Worm (Caenorhabditis elegans) whole organism, late embryonic: ENCODE data around the gene ugt-32.

ENCODE experiments used
- C38D4.7 ChIP-seq: fragments of 200-800 bp; sonication (Bioruptor generic); optimal IDR thresholded peaks from 2 replicates; lab custom pipeline; 2018; ENCODE audit warnings: mild to moderate bottlenecking, missing genetic modification characterization, moderate library complexity, missing compliant biosample characterization
- F13H6.1 ChIP-seq: sonication (generic microtip); optimal IDR thresholded peaks from 2 replicates; lab custom pipeline; 2016; ENCODE audit warnings: missing genetic modification characterization, missing compliant biosample characterization
- K02D7.2 ChIP-seq: sonication (generic microtip); optimal IDR thresholded peaks from 2 replicates; lab custom pipeline; 2017; ENCODE audit warnings: mild to moderate bottlenecking, missing genetic modification characterization, missing compliant biosample characterization
- K09A11.1 ChIP-seq: sonication (generic microtip); optimal IDR thresholded peaks from 2 replicates; lab custom pipeline; 2017; ENCODE audit warnings: antibody characterized with exemption, mild to moderate bottlenecking, missing genetic modification characterization, missing compliant biosample characterization; ENCODE audit not compliant: insufficient read depth
- T23F11.4 ChIP-seq: fragments of 200-800 bp; sonication (Bioruptor generic); optimal IDR thresholded peaks from 2 replicates; lab custom pipeline; 2018; ENCODE audit warnings: mild to moderate bottlenecking, missing genetic modification characterization, missing compliant biosample characterization
- ahr-1 ChIP-seq: sonication (generic microtip); optimal IDR thresholded peaks from 2 replicates; lab custom pipeline; 2016; ENCODE audit warnings: missing genetic modification characterization, missing compliant biosample characterization
- ama-1 ChIP-seq: fragments of 150-350 bp; optimal IDR thresholded peaks from 2 replicates; lab custom pipeline; 2014
- ceh-14 ChIP-seq: sonication (generic microtip); optimal IDR thresholded peaks from 2 replicates; lab custom pipeline; 2016; ENCODE audit warnings: missing genotype, missing genetic modification characterization, missing compliant biosample characterization
- ceh-18 ChIP-seq: sonication (generic microtip); optimal IDR thresholded peaks from 2 replicates; lab custom pipeline; 2016; ENCODE audit warnings: missing genetic modification characterization, missing compliant biosample characterization
- ceh-31 ChIP-seq: sonication (generic microtip); optimal IDR thresholded peaks from 2 replicates; lab custom pipeline; 2016; ENCODE audit warnings: missing genetic modification characterization, missing compliant biosample characterization
- ceh-45 ChIP-seq: fragments of 200-800 bp; sonication (Bioruptor generic); IDR thresholded peaks from 2 replicates; pipeline ENCODE4 v1.3.6; 2022; ENCODE audit warnings: missing genetic modification reagents, missing genetic modification characterization, missing compliant biosample characterization
- ceh-48 ChIP-seq: sonication (generic microtip); optimal IDR thresholded peaks from 2 replicates; lab custom pipeline; 2016; ENCODE audit warnings: missing genetic modification characterization, inconsistent platforms, missing compliant biosample characterization
- ceh-6 ChIP-seq: fragments of 200-800 bp; sonication (Bioruptor generic); optimal IDR thresholded peaks from 2 replicates; lab custom pipeline; 2018; ENCODE audit warnings: mild to moderate bottlenecking, missing genetic modification characterization, missing compliant biosample characterization
- dmd-4 ChIP-seq: sonication (generic microtip); optimal IDR thresholded peaks from 2 replicates; lab custom pipeline; 2016; ENCODE audit warnings: borderline replicate concordance, missing genetic modification characterization, missing compliant biosample characterization
- elt-2 ChIP-seq: sonication (generic microtip); optimal IDR thresholded peaks from 2 replicates; lab custom pipeline; 2016; ENCODE audit warnings: missing genetic modification reagents, missing genetic modification characterization, missing compliant biosample characterization
- elt-4 ChIP-seq: sonication (generic microtip); optimal IDR thresholded peaks from 2 replicates; lab custom pipeline; 2016; ENCODE audit warnings: missing genetic modification characterization, missing compliant biosample characterization
- ets-4 ChIP-seq: sonication (generic microtip); optimal IDR thresholded peaks from 2 replicates; lab custom pipeline; 2016; ENCODE audit warnings: missing genetic modification characterization, missing compliant biosample characterization
- eyg-1 ChIP-seq: sonication (generic microtip); optimal IDR thresholded peaks from 2 replicates; lab custom pipeline; 2016; ENCODE audit warnings: missing genotype, missing genetic modification characterization, missing compliant biosample characterization
- fkh-10 ChIP-seq: fragments of 150-350 bp; optimal IDR thresholded peaks from 2 replicates; lab custom pipeline; 2014; ENCODE audit warnings: missing biosample characterization, missing genetic modification reagents, missing genetic modification characterization
- fkh-6 ChIP-seq: sonication (generic microtip); optimal IDR thresholded peaks from 2 replicates; lab custom pipeline; 2016; ENCODE audit warnings: missing genetic modification characterization, missing compliant biosample characterization
- hlh-13 ChIP-seq: fragments of 200-800 bp; sonication (Bioruptor generic); optimal IDR thresholded peaks from 2 replicates; lab custom pipeline; 2018; ENCODE audit warnings: mild to moderate bottlenecking, missing genetic modification characterization, missing compliant biosample characterization
- hlh-15 ChIP-seq: sonication (generic microtip); optimal IDR thresholded peaks from 2 replicates; lab custom pipeline; 2016; ENCODE audit warnings: missing genetic modification characterization, missing compliant biosample characterization
- hlh-30 ChIP-seq: sonication (generic microtip); optimal IDR thresholded peaks from 2 replicates; lab custom pipeline; 2017; ENCODE audit warnings: antibody characterized with exemption, missing genetic modification characterization, missing compliant biosample characterization; ENCODE audit not compliant: insufficient read depth
- hlh-6 ChIP-seq: sonication (generic microtip); optimal IDR thresholded peaks from 2 replicates; lab custom pipeline; 2016; ENCODE audit warnings: missing genotype, missing genetic modification characterization, missing compliant biosample characterization
- madf-2 ChIP-seq: sonication (generic microtip); optimal IDR thresholded peaks from 2 replicates; lab custom pipeline; 2017; ENCODE audit warnings: missing genetic modification characterization, missing compliant biosample characterization
- mec-3 ChIP-seq: sonication (generic microtip); optimal IDR thresholded peaks from 2 replicates; lab custom pipeline; 2016; ENCODE audit warnings: borderline replicate concordance, missing genetic modification characterization, missing compliant biosample characterization
- nhr-232 ChIP-seq: sonication (generic microtip); optimal IDR thresholded peaks from 2 replicates; lab custom pipeline; 2016; ENCODE audit warnings: missing genetic modification characterization, missing compliant biosample characterization
- odd-2 ChIP-seq: sonication (generic microtip); optimal IDR thresholded peaks from 2 replicates; lab custom pipeline; 2017; ENCODE audit warnings: antibody characterized with exemption, mild to moderate bottlenecking, missing genetic modification characterization, missing compliant biosample characterization
- pag-3 ChIP-seq: sonication (generic microtip); optimal IDR thresholded peaks from 2 replicates; lab custom pipeline; 2016; ENCODE audit warnings: missing compliant biosample characterization, missing genetic modification characterization, borderline replicate concordance
- pha-2 ChIP-seq: sonication (generic microtip); optimal IDR thresholded peaks from 2 replicates; lab custom pipeline; 2017; ENCODE audit warnings: mild to moderate bottlenecking, missing genetic modification characterization, missing compliant biosample characterization
- rnt-1 ChIP-seq: sonication (generic microtip); optimal IDR thresholded peaks from 2 replicates; lab custom pipeline; 2016; ENCODE audit warnings: missing genetic modification characterization, missing compliant biosample characterization
- sox-2 ChIP-seq: fragments of 200-800 bp; sonication (Bioruptor generic); IDR thresholded peaks from 2 replicates; pipeline ENCODE4 v1.3.6; 2022; ENCODE audit warnings: missing genetic modification reagents, missing genetic modification characterization, missing compliant biosample characterization
- tbx-2 ChIP-seq: sonication (generic microtip); optimal IDR thresholded peaks from 2 replicates; lab custom pipeline; 2016; ENCODE audit warnings: missing genetic modification characterization, missing compliant biosample characterization
- tbx-7 ChIP-seq: sonication (generic microtip); optimal IDR thresholded peaks from 2 replicates; lab custom pipeline; 2016; ENCODE audit warnings: missing genotype, missing genetic modification characterization, missing compliant biosample characterization
- ttx-3 ChIP-seq: sonication (generic microtip); optimal IDR thresholded peaks from 2 replicates; lab custom pipeline; 2016; ENCODE audit warnings: missing genetic modification reagents, missing genetic modification characterization, missing compliant biosample characterization
- unc-42 ChIP-seq: sonication (generic microtip); optimal IDR thresholded peaks from 2 replicates; lab custom pipeline; 2016; ENCODE audit warnings: missing genotype, missing genetic modification characterization, missing compliant biosample characterization
- zip-5 ChIP-seq: sonication (generic microtip); optimal IDR thresholded peaks from 2 replicates; lab custom pipeline; 2016; ENCODE audit warnings: missing genetic modification characterization, missing compliant biosample characterization
- ztf-16 ChIP-seq: sonication (generic microtip); optimal IDR thresholded peaks from 2 replicates; lab custom pipeline; 2017; ENCODE audit warnings: missing genetic modification characterization, missing compliant biosample characterization

Gene ugt-32

DNA sequence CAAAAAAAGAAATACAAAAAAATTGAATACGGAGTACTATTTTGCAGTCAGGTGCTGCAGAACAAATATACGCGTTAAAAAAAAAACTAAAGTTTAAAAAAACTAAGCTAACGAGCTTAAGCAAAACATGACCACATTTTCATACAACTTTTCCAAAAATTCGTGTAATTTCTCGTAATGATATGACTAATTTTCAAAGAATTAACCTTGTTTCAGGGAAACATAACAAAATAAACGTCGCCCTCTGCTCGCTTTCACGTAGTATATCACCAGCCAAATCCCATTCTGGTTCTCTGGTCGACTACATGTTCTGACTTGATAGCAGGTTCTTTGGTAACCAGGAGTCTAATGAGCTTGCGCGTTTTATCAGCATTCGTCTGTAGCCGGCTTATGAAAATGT lies 26.6 kb upstream of the ugt-32 start:
- TF ChIP-seq ets-4 (tag; lab: Kevin White, UChicago) (no peak), K09A11.1 (no peak), zip-5 (tag; lab: Kevin White, UChicago) (no peak), eyg-1 (tag; lab: Kevin White, UChicago) (no peak), mec-3 (tag; lab: Kevin White, UChicago) (no peak), ama-1 (lab: Kevin White, UChicago) (no peak), elt-4 (tag; lab: Kevin White, UChicago) (no peak), ceh-14 (no peak), K02D7.2 (tag; lab: Kevin White, UChicago) (no peak), pag-3 (tag; lab: Kevin White, UChicago) (no peak)

ce11 chrV:3868905-3869304 lies 25.1 kb upstream of the ugt-32 start, which contains the start of gene nhr-157:
Gene nhr-157 (minus strand): TSS chrV:3869005.
- TF ChIP-seq T23F11.4 (GFP tag; lab: Kevin White, UChicago), result no peak
- no peak for TF ChIP-seq hlh-30
- no peak for TF ChIP-seq elt-2 (tag; lab: Kevin White, UChicago)
- TF ChIP-seq pha-2 (tag; lab: Kevin White, UChicago), result no peak
- no peak for TF ChIP-seq odd-2
- TF ChIP-seq zip-5 (tag; lab: Kevin White, UChicago), result no peak
- TF ChIP-seq ztf-16 (tag; lab: Kevin White, UChicago), result no peak
- TF ChIP-seq pag-3 (tag; lab: Kevin White, UChicago), result no peak
- TF ChIP-seq sox-2 (GFP tag; lab: Robert Waterston, UW), result no peak
- TF ChIP-seq madf-2, result no peak

ce11 chrV:3865273-3865672 lies 21.5 kb upstream of the ugt-32 start:
- TF ChIP-seq tbx-7 (tag; lab: Kevin White, UChicago) (no peak), F13H6.1 (no peak), fkh-10 (GFP tag; lab: Kevin White, UChicago) (no peak), fkh-6 (no peak), ceh-48 (tag; lab: Kevin White, UChicago) (no peak), tbx-2 (tag; lab: Kevin White, UChicago) (no peak), nhr-232 (tag; lab: Kevin White, UChicago) (no peak), T23F11.4 (GFP tag; lab: Kevin White, UChicago) (no peak), rnt-1 (tag; lab: Kevin White, UChicago) (no peak), hlh-13 (GFP tag; lab: Kevin White, UChicago) (no peak), ceh-6 (no peak), dmd-4 (no peak), hlh-15 (no peak)

DNA sequence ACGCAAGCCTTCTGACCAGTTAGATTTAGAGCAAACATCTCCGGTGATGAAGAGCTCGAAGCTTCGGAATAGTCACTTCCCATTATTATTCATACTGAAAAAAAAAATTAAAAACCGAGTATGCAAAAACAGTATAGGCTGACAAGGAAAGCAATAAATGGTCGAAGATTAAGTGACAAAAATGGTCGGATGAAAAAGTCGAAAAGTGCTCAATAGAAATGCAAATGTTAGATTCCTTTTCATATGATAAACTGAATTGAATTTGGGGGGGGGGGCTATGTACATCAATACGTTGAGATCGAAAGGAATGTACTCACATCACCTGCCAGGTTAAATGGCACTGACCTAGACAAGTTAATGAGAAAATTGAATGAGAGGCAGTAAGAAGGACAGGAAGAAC lies 19.0 kb upstream of the ugt-32 start, which contains the start of gene nhr-187:
Gene nhr-187 (minus strand): TSS at position 101 of the 400 bp plus-strand sequence.
- no peak for TF ChIP-seq ceh-18 (tag; lab: Kevin White, UChicago)
- TF ChIP-seq F13H6.1, result no peak
- no peak for TF ChIP-seq ttx-3
- TF ChIP-seq ceh-31 (tag; lab: Kevin White, UChicago), result no peak
- no peak for TF ChIP-seq hlh-6 (tag; lab: Kevin White, UChicago)
- no peak for TF ChIP-seq ceh-45 (GFP tag; lab: Robert Waterston, UW)
- no peak for TF ChIP-seq pha-2 (tag; lab: Kevin White, UChicago)
- TF ChIP-seq ceh-6, result no peak
- no peak for TF ChIP-seq unc-42 (tag; lab: Kevin White, UChicago)
- no peak for TF ChIP-seq C38D4.7 (GFP tag; lab: Kevin White, UChicago)
- TF ChIP-seq madf-2, result no peak
- no peak for TF ChIP-seq ama-1 (lab: Kevin White, UChicago)
- no peak for TF ChIP-seq ahr-1 (tag; lab: Kevin White, UChicago)
